Worm (Caenorhabditis elegans) whole organism, L2 larva: ENCODE measurements around the gene str-77.

Experiments
- R02D3.7 ChIP-seq: fragments of 150-350 bp; optimal IDR thresholded peaks from 2 replicates; lab custom pipeline; 2014; ENCODE audit warnings: missing biosample characterization, missing genetic modification characterization
- aly-2 ChIP-seq: fragments of 150-350 bp; optimal IDR thresholded peaks from 2 replicates; lab custom pipeline; 2014; ENCODE audit warnings: missing biosample characterization, missing genetic modification characterization
- ama-1 ChIP-seq: fragments of 150-350 bp; optimal IDR thresholded peaks from 2 replicates; lab custom pipeline; 2018; ENCODE audit warnings: inconsistent platforms
- elt-3 ChIP-seq: sonication (generic microtip); optimal IDR thresholded peaks from 2 replicates; lab custom pipeline; 2017; ENCODE audit warnings: missing biosample characterization, missing genetic modification characterization
- fos-1 ChIP-seq: fragments of 150-350 bp; optimal IDR thresholded peaks from 2 replicates; lab custom pipeline; 2014; ENCODE audit warnings: missing biosample characterization, missing genetic modification characterization
- lin-39 ChIP-seq: fragments of 150-350 bp; optimal IDR thresholded peaks from 2 replicates; lab custom pipeline; 2014; ENCODE audit warnings: missing biosample characterization, missing genetic modification reagents, missing genetic modification characterization
- nhr-11 ChIP-seq: fragments of 150-350 bp; optimal IDR thresholded peaks from 2 replicates; lab custom pipeline; 2014; ENCODE audit warnings: missing biosample characterization, missing genetic modification characterization
- nhr-12 ChIP-seq: fragments of 150-350 bp; optimal IDR thresholded peaks from 2 replicates; lab custom pipeline; 2014; ENCODE audit warnings: missing biosample characterization, missing genetic modification characterization
- sma-9 ChIP-seq, 2 experiments: fragments of 150-350 bp in 1 of 2; sonication (generic microtip) in 1 of 2; optimal IDR thresholded peaks; 2 replicates each; lab custom pipeline; 2014 to 2016; ENCODE audit warnings: missing genetic modification characterization in 2 of 2, mild to moderate bottlenecking in 1 of 2, missing biosample characterization in 1 of 2, missing compliant biosample characterization in 1 of 2, missing genetic modification reagents in 1 of 2, moderate library complexity in 1 of 2
- zag-1 ChIP-seq: fragments of 150-350 bp; optimal IDR thresholded peaks from 2 replicates; lab custom pipeline; 2014; ENCODE audit warnings: missing biosample characterization, missing genetic modification characterization
- ztf-11 ChIP-seq: sonication (generic microtip); optimal IDR thresholded peaks from 2 replicates; lab custom pipeline; 2017; ENCODE audit warnings: missing biosample characterization, missing genetic modification characterization

- TF ChIP-seq nhr-11 (tag; lab: Kevin White, UChicago) (no peak), fos-1 (no peak), sma-9 (GFP tag; optimal IDR thresholded peaks at IDR 0.05; lab: Kevin White, UChicago) (no peak), sma-9 (tag; optimal IDR thresholded peaks at IDR 0.05; lab: Kevin White, UChicago) (no peak), aly-2 (no peak), zag-1 (tag; lab: Kevin White, UChicago) (no peak), nhr-12 (tag; lab: Kevin White, UChicago) (no peak), ztf-11 (tag; lab: Kevin White, UChicago) (no peak), ama-1 (lab: Kevin White, UChicago) (no peak), R02D3.7 (tag; lab: Kevin White, UChicago) (no peak), lin-39 (no peak), elt-3 (tag; lab: Kevin White, UChicago) (no peak)
These were observed 48.5 kb downstream of the str-77 start, which contains the start of gene srh-284 for ce11 chrV:17767249-17767648.
